Fruit fly (Drosophila melanogaster) whole organism, wandering third instar larva: ENCODE data around the gene CG1416.

Experiments used
- Abd-B ChIP-seq: fragments of >200 bp; optimal IDR thresholded peaks from 2 replicates; lab custom pipeline; 2017; ENCODE audit warnings: missing biosample characterization, missing genetic modification characterization
- Mio ChIP-seq: sonication (Bioruptor generic); optimal IDR thresholded peaks from 2 replicates; lab custom pipeline; 2016; ENCODE audit warnings: missing biosample characterization, missing genetic modification characterization
- Vsx2 ChIP-seq: fragments of 200-300, 225-300 bp; sonication (Bioruptor generic); optimal IDR thresholded peaks from 2 replicates; lab custom pipeline; 2018; ENCODE audit warnings: missing biosample characterization, missing genetic modification characterization; ENCODE audit not compliant: partially characterized antibody
- h ChIP-seq: fragments of 200-800 bp; sonication (Bioruptor generic); optimal IDR thresholded peaks from 3 replicates; lab custom pipeline; 2016; ENCODE audit warnings: missing biosample characterization, mild to moderate bottlenecking, missing genetic modification characterization
- jim ChIP-seq: fragments of 175-275, 200-325 bp; sonication (Bioruptor generic); optimal IDR thresholded peaks from 2 replicates; lab custom pipeline; 2016; ENCODE audit warnings: missing biosample characterization, mild to moderate bottlenecking, missing genetic modification characterization
- pan ChIP-seq: fragments of >200 bp; optimal IDR thresholded peaks from 2 replicates; lab custom pipeline; 2017
- usp ChIP-seq: fragments of >200 bp; optimal IDR thresholded peaks from 2 replicates; lab custom pipeline; 2017; ENCODE audit warnings: missing biosample characterization, missing genetic modification characterization

dm6 chr2L:21806875-21807274 lies 49.1 kb downstream of the CG1416 start:
- no peak for TF ChIP-seq Mio (GFP tag; lab: Kevin White, UChicago)
- TF ChIP-seq pan (lab: Kevin White, UChicago) = no peak
- TF ChIP-seq Abd-B = no peak
- TF ChIP-seq jim (GFP tag; lab: Kevin White, UChicago) = no peak
- no peak for TF ChIP-seq h (GFP tag; lab: Kevin White, UChicago)
- TF ChIP-seq usp (GFP tag; lab: Kevin White, UChicago) = no peak
- no peak for TF ChIP-seq Vsx2 (GFP tag; lab: Kevin White, UChicago)
